Fruit fly (Drosophila melanogaster) whole organism, prepupa: Measurements from ENCODE around the gene CG7730.

Source experiments
- Blimp-1 ChIP-seq: fragments of 200-800 bp; sonication (Bioruptor generic); optimal IDR thresholded peaks from 3 replicates; lab custom pipeline; 2017; ENCODE audit warnings: missing biosample characterization, missing genetic modification characterization, mild to moderate bottlenecking, moderate library complexity, missing genetic modification reagents
- CG10631 ChIP-seq: fragments of 200-800 bp; sonication (Bioruptor generic); optimal IDR thresholded peaks from 2 replicates; lab custom pipeline; 2016; ENCODE audit warnings: missing biosample characterization, missing genetic modification characterization
- CG11762 ChIP-seq: fragments of 200-800 bp; sonication (Bioruptor generic); optimal IDR thresholded peaks from 3 replicates; lab custom pipeline; 2016; ENCODE audit warnings: missing biosample characterization, missing genetic modification characterization; ENCODE audit not compliant: insufficient read depth
- CG15336 ChIP-seq: fragments of 200-800 bp; sonication (Bioruptor generic); IDR thresholded peaks from 2 replicates; pipeline ENCODE4 v1.3.6; 2022; ENCODE audit warnings: missing biosample characterization, missing genetic modification characterization
- CG1621 ChIP-seq: fragments of 200-800 bp; sonication (Bioruptor generic); optimal IDR thresholded peaks from 3 replicates; lab custom pipeline; 2018; ENCODE audit warnings: missing biosample characterization, mild to moderate bottlenecking, missing genetic modification characterization
- CG16779 ChIP-seq: fragments of 200-800 bp; sonication (Bioruptor generic); optimal IDR thresholded peaks from 3 replicates; lab custom pipeline; 2017; ENCODE audit warnings: missing biosample characterization, mild to moderate bottlenecking, missing genetic modification characterization
- CG3032 ChIP-seq: fragments of 200-800 bp; optimal IDR thresholded peaks from 2 replicates; lab custom pipeline; 2019; ENCODE audit warnings: missing biosample characterization, mild to moderate bottlenecking, missing genetic modification characterization, moderate library complexity
- CG31627 ChIP-seq: fragments of 200-800 bp; sonication (Bioruptor generic); optimal IDR thresholded peaks from 3 replicates; lab custom pipeline; 2016; ENCODE audit warnings: missing biosample characterization, missing genetic modification characterization
- CG34406 ChIP-seq: fragments of 200-800 bp; sonication (Bioruptor generic); optimal IDR thresholded peaks from 3 replicates; lab custom pipeline; 2016; ENCODE audit warnings: missing biosample characterization, missing genetic modification characterization
- CG3919 ChIP-seq: fragments of 200-800 bp; sonication (Bioruptor generic); optimal IDR thresholded peaks from 3 replicates; lab custom pipeline; 2016; ENCODE audit warnings: missing biosample characterization, missing genetic modification characterization
- CG6163 ChIP-seq: fragments of 200-800 bp; sonication (Bioruptor generic); IDR thresholded peaks from 3 replicates; pipeline ENCODE4 v1.3.6; 2022; ENCODE audit warnings: missing biosample characterization, missing genetic modification characterization
- CG6792 ChIP-seq: fragments of 200-800 bp; sonication (Bioruptor generic); optimal IDR thresholded peaks from 3 replicates; lab custom pipeline; 2016; ENCODE audit warnings: missing biosample characterization, missing genetic modification characterization
- CG6808 ChIP-seq: fragments of 200-800 bp; sonication (Bioruptor generic); optimal IDR thresholded peaks from 3 replicates; lab custom pipeline; 2017; ENCODE audit warnings: missing biosample characterization, missing genetic modification characterization, mild to moderate bottlenecking, moderate library complexity, missing genetic modification reagents
- CG7368 ChIP-seq: fragments of 200-800 bp; sonication (Bioruptor generic); optimal IDR thresholded peaks from 3 replicates; lab custom pipeline; 2016; ENCODE audit warnings: missing biosample characterization, missing genetic modification characterization
- CG8119 ChIP-seq: fragments of 200-800 bp; sonication (Bioruptor generic); IDR thresholded peaks from 3 replicates; pipeline ENCODE4 v1.3.6; 2022; ENCODE audit warnings: missing biosample characterization, missing genetic modification characterization
- CG8319 ChIP-seq: fragments of 200-800 bp; sonication (Bioruptor generic); optimal IDR thresholded peaks from 3 replicates; lab custom pipeline; 2016; ENCODE audit warnings: missing biosample characterization, missing genetic modification characterization
- CG8632 ChIP-seq: fragments of 200-800 bp; sonication (Bioruptor generic); optimal IDR thresholded peaks from 3 replicates; lab custom pipeline; 2016; ENCODE audit warnings: missing biosample characterization, missing genetic modification characterization
- CG9139 ChIP-seq: fragments of 200-800 bp; sonication (Bioruptor generic); optimal IDR thresholded peaks from 3 replicates; lab custom pipeline; 2017; ENCODE audit warnings: missing biosample characterization, mild to moderate bottlenecking, missing genetic modification characterization
- Eip75B ChIP-seq: fragments of 200-800 bp; sonication (Bioruptor generic); optimal IDR thresholded peaks from 3 replicates; lab custom pipeline; 2016; ENCODE audit warnings: missing biosample characterization, missing genetic modification characterization
- Eip78C ChIP-seq: fragments of 200-800 bp; sonication (Bioruptor generic); peaks from one replicate; lab custom pipeline; 2016; ENCODE audit warnings: missing biosample characterization, missing genetic modification characterization
- Eip93F ChIP-seq: fragments of 200-800 bp; sonication (Bioruptor generic); optimal IDR thresholded peaks from 2 replicates; lab custom pipeline; 2016; ENCODE audit warnings: missing biosample characterization, mild to moderate bottlenecking, missing genetic modification characterization
- Ets21C ChIP-seq: fragments of 200-800 bp; sonication (Bioruptor generic); optimal IDR thresholded peaks from 3 replicates; lab custom pipeline; 2016; ENCODE audit warnings: missing biosample characterization, missing genetic modification characterization
- Gug ChIP-seq: fragments of 200-800 bp; sonication (Bioruptor generic); IDR thresholded peaks from 2 replicates; pipeline ENCODE4 v1.3.6; 2022; ENCODE audit warnings: missing biosample characterization, missing genetic modification characterization
- Hr39 ChIP-seq: fragments of 200-800 bp; sonication (Bioruptor generic); optimal IDR thresholded peaks from 2 replicates; lab custom pipeline; 2016; ENCODE audit warnings: missing biosample characterization, missing genetic modification characterization
- Hr4 ChIP-seq: fragments of 200-800 bp; sonication (Bioruptor generic); optimal IDR thresholded peaks from 3 replicates; lab custom pipeline; 2016; ENCODE audit warnings: missing biosample characterization, missing genetic modification characterization
- Lpt ChIP-seq: fragments of 200-800 bp; sonication (Bioruptor generic); optimal IDR thresholded peaks from 3 replicates; lab custom pipeline; 2016; ENCODE audit warnings: missing biosample characterization, missing genetic modification characterization
- OdsH ChIP-seq: fragments of 200-800 bp; sonication (Bioruptor generic); optimal IDR thresholded peaks from 3 replicates; lab custom pipeline; 2016; ENCODE audit warnings: missing biosample characterization, missing genetic modification characterization
- Smox ChIP-seq: fragments of 200-800 bp; sonication (Bioruptor generic); optimal IDR thresholded peaks from 3 replicates; lab custom pipeline; 2016; ENCODE audit warnings: missing biosample characterization, missing genetic modification characterization
- Sox102F ChIP-seq: fragments of 200-800 bp; sonication (Bioruptor generic); optimal IDR thresholded peaks from 2 replicates; lab custom pipeline; 2016; ENCODE audit warnings: missing biosample characterization, mild to moderate bottlenecking, missing genetic modification characterization
- Sox14 ChIP-seq: fragments of 200-800 bp; sonication (Bioruptor generic); optimal IDR thresholded peaks from 3 replicates; lab custom pipeline; 2016; ENCODE audit warnings: missing biosample characterization, missing genetic modification characterization
- achi ChIP-seq: fragments of 200-800 bp; sonication (Bioruptor generic); optimal IDR thresholded peaks from 3 replicates; lab custom pipeline; 2016; ENCODE audit warnings: missing biosample characterization, missing genetic modification characterization
- cyc ChIP-seq: fragments of 200-800 bp; sonication (Bioruptor generic); optimal IDR thresholded peaks from 3 replicates; lab custom pipeline; 2016; ENCODE audit warnings: missing biosample characterization, missing genetic modification characterization
- dac ChIP-seq: fragments of 200-800 bp; sonication (Bioruptor generic); optimal IDR thresholded peaks from 2 replicates; lab custom pipeline; 2017; ENCODE audit warnings: missing biosample characterization, mild to moderate bottlenecking, missing genetic modification characterization
- dsx ChIP-seq: fragments of 200-800 bp; optimal IDR thresholded peaks from 3 replicates; lab custom pipeline; 2019; ENCODE audit warnings: missing biosample characterization, mild to moderate bottlenecking, missing genetic modification characterization, moderate library complexity; ENCODE audit not compliant: poor library complexity, severe bottlenecking
- eg ChIP-seq: fragments of 200-800 bp; sonication (Bioruptor generic); IDR thresholded peaks from 3 replicates; pipeline ENCODE4 v1.3.6; 2022; ENCODE audit warnings: missing biosample characterization, missing genetic modification characterization
- fd59A ChIP-seq: fragments of 200-800 bp; sonication (Bioruptor generic); optimal IDR thresholded peaks from 2 replicates; lab custom pipeline; 2017; ENCODE audit warnings: missing biosample characterization, mild to moderate bottlenecking, missing genetic modification characterization, missing genetic modification reagents
- fkh ChIP-seq: fragments of 200-800 bp; sonication (Bioruptor generic); optimal IDR thresholded peaks from 3 replicates; lab custom pipeline; 2017; ENCODE audit warnings: missing biosample characterization, mild to moderate bottlenecking, missing genetic modification characterization, moderate library complexity
- lz ChIP-seq: fragments of 200-800 bp; sonication (Bioruptor generic); optimal IDR thresholded peaks from 3 replicates; lab custom pipeline; 2016; ENCODE audit warnings: missing biosample characterization, missing genetic modification characterization
- pdm3 ChIP-seq: fragments of 200-800 bp; sonication (Bioruptor generic); optimal IDR thresholded peaks from 3 replicates; lab custom pipeline; 2016; ENCODE audit warnings: missing biosample characterization, missing genetic modification characterization
- salr ChIP-seq, 2 experiments: fragments of 200-800 bp; sonication (Bioruptor generic); optimal IDR thresholded peaks; 3 replicates each; lab custom pipeline; 2016 to 2018; ENCODE audit warnings: missing biosample characterization in 2 of 2, missing genetic modification characterization in 2 of 2, mild to moderate bottlenecking in 1 of 2
- spab ChIP-seq: fragments of 200-800 bp; sonication (Bioruptor generic); optimal IDR thresholded peaks from 2 replicates; lab custom pipeline; 2017; ENCODE audit warnings: missing biosample characterization, mild to moderate bottlenecking, missing genetic modification characterization, missing genetic modification reagents
- ss ChIP-seq, 2 experiments: fragments of 200-800 bp; sonication (Bioruptor generic); optimal IDR thresholded peaks; 2 replicates in 1 of 2; 3 replicates in 1 of 2; lab custom pipeline; 2017 to 2018; ENCODE audit warnings: mild to moderate bottlenecking in 2 of 2, missing biosample characterization in 2 of 2, missing genetic modification characterization in 2 of 2, moderate library complexity in 1 of 2
- svp ChIP-seq: fragments of 200-800 bp; sonication (Bioruptor generic); peaks from one replicate; lab custom pipeline; 2016; ENCODE audit warnings: missing biosample characterization, missing genetic modification characterization
- topi ChIP-seq: fragments of 200-800 bp; sonication (Bioruptor generic); optimal IDR thresholded peaks from 3 replicates; lab custom pipeline; 2016; ENCODE audit warnings: missing biosample characterization, missing genetic modification characterization
- vri ChIP-seq: fragments of 200-800 bp; sonication (Bioruptor generic); optimal IDR thresholded peaks from 3 replicates; lab custom pipeline; 2016; ENCODE audit warnings: missing biosample characterization, mild to moderate bottlenecking, missing genetic modification characterization

The CG7730 gene

DNA sequence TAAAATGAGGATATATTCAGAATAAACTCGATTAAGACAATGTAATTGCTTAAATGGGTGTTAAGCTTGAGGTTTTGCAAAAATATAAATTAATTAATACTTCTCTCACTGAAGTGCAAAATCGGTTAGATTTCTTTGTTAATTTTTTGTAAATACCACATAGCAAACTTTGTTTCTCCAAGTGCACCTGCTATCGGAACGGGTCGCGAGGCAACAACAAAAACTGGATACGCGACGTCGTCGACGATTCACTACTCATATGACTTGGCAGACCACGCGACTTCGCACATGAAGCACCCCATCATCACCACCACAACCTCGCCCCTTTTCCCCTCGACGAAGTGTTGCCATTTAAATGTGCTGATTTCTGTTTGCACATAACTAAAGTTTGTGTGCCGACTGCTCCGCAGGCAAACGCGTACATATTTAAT is 20.3 kb upstream of the CG7730 start (continued):
- TF ChIP-seq CG9139 (GFP tag; lab: Kevin White, UChicago): no peak
- TF ChIP-seq fd59A: peak; percentile 22
- peak; percentile 57 for TF ChIP-seq CG8632
- TF ChIP-seq pdm3 (GFP tag; lab: Kevin White, UChicago): peak; percentile 54
- no peak for TF ChIP-seq Eip93F (GFP tag; lab: Kevin White, UChicago)
- TF ChIP-seq Smox (GFP tag; lab: Kevin White, UChicago): peak; percentile 41
- peak; percentile 13 to 19 for TF ChIP-seq ss (GFP tag; optimal IDR thresholded peaks at IDR 0.05; lab: Kevin White, UChicago)
- TF ChIP-seq Gug (GFP tag; lab: Robert Waterston, UW): peak; percentile 26; the same call in 1 of the 2 replicates
- TF ChIP-seq Hr39: peak; percentile 48
- peak; percentile 30 for TF ChIP-seq CG31627 (GFP tag; lab: Kevin White, UChicago)
- TF ChIP-seq eg: peak; percentile 75
- peak; percentile 50 for TF ChIP-seq Hr4 (GFP tag; lab: Kevin White, UChicago)
- TF ChIP-seq CG3919: peak; percentile 59
- TF ChIP-seq Ets21C (GFP tag; lab: Kevin White, UChicago): peak; percentile 8
- no peak for TF ChIP-seq Blimp-1 (GFP tag; lab: Kevin White, UChicago)
- TF ChIP-seq CG8119 (GFP tag; lab: Robert Waterston, UW): peak; percentile 69
- peak; percentile 45 for TF ChIP-seq achi (GFP tag; lab: Kevin White, UChicago)
- peak; percentile 43 for TF ChIP-seq topi
- TF ChIP-seq Sox102F (GFP tag; lab: Kevin White, UChicago): peak; percentile 23
- peak; percentile 53 for TF ChIP-seq vri
- no peak for TF ChIP-seq dac (GFP tag; lab: Kevin White, UChicago)
- TF ChIP-seq cyc (GFP tag; lab: Kevin White, UChicago): peak; percentile 27
- TF ChIP-seq CG34406 (GFP tag; lab: Kevin White, UChicago): peak; percentile 43

dm6 chr3L:17007496-17007895 is 19.8 kb upstream of the CG7730 start:
- no peak for TF ChIP-seq fd59A
- peak; percentile 58 for TF ChIP-seq fkh (GFP tag; lab: Kevin White, UChicago)

dm6 chr3L:17007945-17008344 is 19.4 kb upstream of the CG7730 start:
- TF ChIP-seq CG7368 (no peak), CG34406 (GFP tag; lab: Kevin White, UChicago) (no peak)

dm6 chr3L:17008911-17009364 is 18.4 kb upstream of the CG7730 start:
- TF ChIP-seq CG8119 (GFP tag; lab: Robert Waterston, UW) (no peak), vri (peak; percentile 74), eg (no peak), Eip93F (GFP tag; lab: Kevin White, UChicago) (peak; percentile 65), CG9139 (GFP tag; lab: Kevin White, UChicago) (no peak), cyc (GFP tag; lab: Kevin White, UChicago) (no peak), lz (GFP tag; lab: Kevin White, UChicago) (no peak), OdsH (GFP tag; lab: Kevin White, UChicago) (no peak), spab (GFP tag; lab: Kevin White, UChicago) (no peak), svp (GFP tag; lab: Kevin White, UChicago) (peak; percentile 42), CG6792 (GFP tag; lab: Kevin White, UChicago) (no peak), CG11762 (GFP tag; lab: Kevin White, UChicago) (no peak), Lpt (GFP tag; lab: Kevin White, UChicago) (no peak), CG15336 (GFP tag; lab: Robert Waterston, UW) (no peak), CG6808 (GFP tag; lab: Kevin White, UChicago) (no peak), Sox102F (GFP tag; lab: Kevin White, UChicago) (no peak), CG16779 (tag; lab: Kevin White, UChicago) (no peak), salr (GFP tag; optimal IDR thresholded peaks at IDR 0.05; lab: Kevin White, UChicago) (no peak), CG6163 (GFP tag; lab: Robert Waterston, UW) (0 out of 3 replicates have a peak, but pooled peaks have one; percentile 21), ss (GFP tag; optimal IDR thresholded peaks at IDR 0.05; lab: Kevin White, UChicago) (no peak), CG8319 (no peak), Hr4 (GFP tag; lab: Kevin White, UChicago) (no peak), CG1621 (tag; lab: Kevin White, UChicago) (no peak), achi (GFP tag; lab: Kevin White, UChicago) (no peak), dsx (GFP tag; lab: Kevin White, UChicago) (no peak), CG3032 (tag; lab: Kevin White, UChicago) (no peak), Eip78C (GFP tag; lab: Kevin White, UChicago) (peak; percentile 39), CG8632 (no peak), CG10631 (GFP tag; lab: Kevin White, UChicago) (no peak), Sox14 (GFP tag; lab: Kevin White, UChicago) (no peak), Eip75B (GFP tag; lab: Kevin White, UChicago) (no peak), CG3919 (no peak)
